Worm (Caenorhabditis elegans): Measurements from ENCODE around the gene cat-4.

ce11 chrV:10536808-10537207, 27.9 kb upstream of the cat-4 start:
- TF ChIP-seq ama-1 (optimal IDR thresholded peaks at IDR 0.05), result no peak
- no peak for TF ChIP-seq pha-4 (tag; optimal IDR thresholded peaks at IDR 0.05)
- TF ChIP-seq nhr-11 (tag; optimal IDR thresholded peaks at IDR 0.05), result no peak
- TF ChIP-seq ahr-1 (tag; optimal IDR thresholded peaks at IDR 0.05), result no peak
- peak; percentile 66 for TF ChIP-seq ref-2 (tag; optimal IDR thresholded peaks at IDR 0.05)
- TF ChIP-seq hlh-30 (tag; optimal IDR thresholded peaks at IDR 0.05; ENCODE audit: insufficient read depth), result peak; percentile 8
- no peak for TF ChIP-seq ttx-3 (tag; optimal IDR thresholded peaks at IDR 0.05)
- peak; percentile 35 for TF ChIP-seq dve-1 (tag; optimal IDR thresholded peaks at IDR 0.05)
- no peak for TF ChIP-seq dmd-4 (tag; optimal IDR thresholded peaks at IDR 0.05; ENCODE audit: borderline replicate concordance)
- no peak for TF ChIP-seq mec-3 (tag; optimal IDR thresholded peaks at IDR 0.05; ENCODE audit: borderline replicate concordance)

Data from whole organism, late embryonic.